Worm (Caenorhabditis elegans): Measurements from ENCODE around the gene rpn-6.2.

The rpn-6.2 gene

ce11 chrIII:8984412-8984811, 17.4 kb downstream of the rpn-6.2 start:
- no peak for TF ChIP-seq ztf-29 (GFP tag; IDR thresholded peaks at IDR 0.05)
- TF ChIP-seq klf-2 (GFP tag; conservative IDR thresholded peaks at IDR 0.05): no peak
- TF ChIP-seq tab-1 (GFP tag; IDR thresholded peaks at IDR 0.05): no peak
- no peak for TF ChIP-seq flt-1 (GFP tag; IDR thresholded peaks at IDR 0.05)
- TF ChIP-seq T22C8.4 (GFP tag; IDR thresholded peaks at IDR 0.05): no peak
- TF ChIP-seq ref-1 (GFP tag; conservative IDR thresholded peaks at IDR 0.05): no peak
- no peak for TF ChIP-seq ztf-23 (GFP tag; IDR thresholded peaks at IDR 0.05)
- no peak for TF ChIP-seq cog-1 (tag; optimal IDR thresholded peaks at IDR 0.05)
- no peak for TF ChIP-seq med-1 (GFP tag; optimal IDR thresholded peaks at IDR 0.05; ENCODE audit: insufficient read depth)

- no peak for TF ChIP-seq flt-1 (GFP tag; IDR thresholded peaks at IDR 0.05)
Measured at ce11 chrIII:8983811-8984210, 18.0 kb downstream of the rpn-6.2 start.

ce11 chrIII:8983135-8983534, 18.7 kb downstream of the rpn-6.2 start:
- TF ChIP-seq T22C8.4 (GFP tag; IDR thresholded peaks at IDR 0.05) (no peak), flt-1 (GFP tag; IDR thresholded peaks at IDR 0.05) (no peak), med-1 (GFP tag; optimal IDR thresholded peaks at IDR 0.05; ENCODE audit: insufficient read depth) (no peak), cog-1 (tag; optimal IDR thresholded peaks at IDR 0.05) (no peak), tab-1 (GFP tag; IDR thresholded peaks at IDR 0.05) (no peak), ztf-23 (GFP tag; IDR thresholded peaks at IDR 0.05) (no peak), klf-2 (GFP tag; conservative IDR thresholded peaks at IDR 0.05) (no peak), ref-1 (GFP tag; conservative IDR thresholded peaks at IDR 0.05) (no peak), ztf-29 (GFP tag; IDR thresholded peaks at IDR 0.05) (no peak)

- no peak for TF ChIP-seq med-1 (GFP tag; optimal IDR thresholded peaks at IDR 0.05; ENCODE audit: insufficient read depth)
- 0 out of 2 replicates have a peak, but pooled peaks have one; percentile 10 for TF ChIP-seq flt-1 (GFP tag; IDR thresholded peaks at IDR 0.05)
- 0 out of 2 replicates have a peak, but pooled peaks have one; percentile 44 for TF ChIP-seq ztf-23 (GFP tag; IDR thresholded peaks at IDR 0.05)
Measured at ce11 chrIII:8981847-8982479, 19.8 kb downstream of the rpn-6.2 start, which contains the start of gene pde-2. Gene pde-2, minus strand, starts transcription at chrIII:8981897.

- TF ChIP-seq flt-1 (GFP tag; IDR thresholded peaks at IDR 0.05) (no peak), cog-1 (tag; optimal IDR thresholded peaks at IDR 0.05) (no peak), ztf-29 (GFP tag; IDR thresholded peaks at IDR 0.05) (no peak), T22C8.4 (GFP tag; IDR thresholded peaks at IDR 0.05) (no peak), klf-2 (GFP tag; conservative IDR thresholded peaks at IDR 0.05) (no peak), ztf-23 (GFP tag; IDR thresholded peaks at IDR 0.05) (no peak), tab-1 (GFP tag; IDR thresholded peaks at IDR 0.05) (no peak), ref-1 (GFP tag; conservative IDR thresholded peaks at IDR 0.05) (no peak), med-1 (GFP tag; optimal IDR thresholded peaks at IDR 0.05; ENCODE audit: insufficient read depth) (no peak)
Measured at ce11 chrIII:8980892-8981291, 20.9 kb downstream of the rpn-6.2 start.

ce11 chrIII:8978512-8979352, 23.1 kb downstream of the rpn-6.2 start:
- TF ChIP-seq T22C8.4 (GFP tag; IDR thresholded peaks at IDR 0.05) (no peak), tab-1 (GFP tag; IDR thresholded peaks at IDR 0.05) (no peak), ztf-29 (GFP tag; IDR thresholded peaks at IDR 0.05) (no peak), klf-2 (GFP tag; conservative IDR thresholded peaks at IDR 0.05) (no peak), ref-1 (GFP tag; conservative IDR thresholded peaks at IDR 0.05) (no peak), flt-1 (GFP tag; IDR thresholded peaks at IDR 0.05) (no peak), cog-1 (tag; optimal IDR thresholded peaks at IDR 0.05) (no peak), ztf-23 (GFP tag; IDR thresholded peaks at IDR 0.05) (no peak), med-1 (GFP tag; optimal IDR thresholded peaks at IDR 0.05; ENCODE audit: insufficient read depth) (no peak)

ce11 chrIII:8974835-8975234, 27.0 kb downstream of the rpn-6.2 start:
- no peak for TF ChIP-seq ref-1 (GFP tag; conservative IDR thresholded peaks at IDR 0.05)
- TF ChIP-seq tab-1 (GFP tag; IDR thresholded peaks at IDR 0.05): no peak
- no peak for TF ChIP-seq ztf-23 (GFP tag; IDR thresholded peaks at IDR 0.05)
- no peak for TF ChIP-seq med-1 (GFP tag; optimal IDR thresholded peaks at IDR 0.05; ENCODE audit: insufficient read depth)
- no peak for TF ChIP-seq cog-1 (tag; optimal IDR thresholded peaks at IDR 0.05)

ce11 chrIII:8973826-8974225, 28.0 kb downstream of the rpn-6.2 start, which contains the start of gene R08D7.5:
Gene R08D7.5, plus strand, starts transcription at chrIII:8974126.
- TF ChIP-seq tab-1 (GFP tag; IDR thresholded peaks at IDR 0.05) (no peak), cog-1 (tag; optimal IDR thresholded peaks at IDR 0.05) (no peak)

ce11 chrIII:8973163-8973562, 28.6 kb downstream of the rpn-6.2 start:
- TF ChIP-seq ztf-23 (GFP tag; IDR thresholded peaks at IDR 0.05) (no peak), flt-1 (GFP tag; IDR thresholded peaks at IDR 0.05) (no peak), tab-1 (GFP tag; IDR thresholded peaks at IDR 0.05) (no peak), ztf-29 (GFP tag; IDR thresholded peaks at IDR 0.05) (no peak), T22C8.4 (GFP tag; IDR thresholded peaks at IDR 0.05) (no peak), klf-2 (GFP tag; conservative IDR thresholded peaks at IDR 0.05) (no peak)

- TF ChIP-seq med-1 (GFP tag; optimal IDR thresholded peaks at IDR 0.05; ENCODE audit: insufficient read depth) (peak; percentile 54), ztf-29 (GFP tag; IDR thresholded peaks at IDR 0.05) (no peak), ref-1 (GFP tag; conservative IDR thresholded peaks at IDR 0.05) (no peak), flt-1 (GFP tag; IDR thresholded peaks at IDR 0.05) (0 out of 2 replicates have a peak, but pooled peaks have one; percentile 47), tab-1 (GFP tag; IDR thresholded peaks at IDR 0.05) (peak; percentile 57; the same call in 1 of the 2 replicates), ztf-23 (GFP tag; IDR thresholded peaks at IDR 0.05) (peak; percentile 66; the same call in 1 of the 2 replicates)
Measured at ce11 chrIII:8971255-8972020, 30.4 kb downstream of the rpn-6.2 start, which contains the start of the genes eif-3.D and R08D7.4. Gene eif-3.D, minus strand, starts transcription at chrIII:8971578. Gene R08D7.4, plus strand, starts transcription at chrIII:8971892.
